Worm (Caenorhabditis elegans): Measurements from ENCODE around the gene nsy-4.
A peak's percentile ranks its signal among the peaks of the same experiment; 100 is the strongest.

nsy-4 gene

DNA sequence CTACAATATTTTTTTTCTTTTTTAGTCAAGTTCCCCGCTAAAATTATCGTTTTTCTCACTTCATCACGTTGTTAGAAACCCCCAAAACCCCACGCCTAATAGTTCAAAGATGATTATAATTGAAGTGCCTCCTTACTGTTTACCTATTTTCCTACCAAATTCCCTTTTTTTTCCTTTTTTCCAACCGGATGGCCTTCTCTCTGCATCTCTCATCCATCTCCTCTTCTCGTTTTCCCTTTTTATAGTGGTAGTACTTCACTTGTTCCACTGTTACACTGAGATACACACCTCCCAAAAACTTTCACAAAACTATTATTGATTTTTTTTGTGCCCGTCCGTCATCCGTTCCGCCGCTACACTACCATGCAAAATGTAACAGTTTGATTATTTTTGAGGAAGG, at the start of gene nsy-4:
nsy-4 (plus strand) TSS at position 274 of the 400 bp plus-strand sequence.
- TF ChIP-seq nhr-25 (tag; optimal IDR thresholded peaks at IDR 0.05), result peak; percentile 11
- no peak for TF ChIP-seq lin-11 (tag; optimal IDR thresholded peaks at IDR 0.05)
- peak; percentile 60 for TF ChIP-seq blmp-1 (tag; optimal IDR thresholded peaks at IDR 0.05; ENCODE audit: insufficient read depth)

DNA sequence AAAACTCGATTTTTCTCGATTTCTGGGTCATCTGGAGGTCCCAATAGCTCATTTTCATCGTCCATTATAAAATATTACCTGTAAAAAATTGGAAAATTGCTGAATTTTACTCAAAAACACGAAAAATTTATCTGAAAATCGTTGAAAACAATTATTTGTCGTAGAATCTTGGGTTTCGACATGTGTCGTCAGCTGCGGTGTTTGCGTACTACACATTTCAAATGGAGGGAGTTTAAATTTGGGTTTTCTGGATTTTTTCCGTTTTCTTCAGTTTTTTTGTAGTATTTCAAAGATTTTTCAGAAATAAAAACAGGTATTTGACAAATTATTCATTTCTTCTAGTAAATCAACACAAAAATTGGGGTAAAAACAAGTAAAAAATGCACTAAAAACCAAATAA, 47.5 kb upstream of the nsy-4 start, which contains the start of gene M70.5:
M70.5 (minus strand) TSS at position 78 of the 400 bp plus-strand sequence.
- TF ChIP-seq gmeb-1 (tag; optimal IDR thresholded peaks at IDR 0.05), result peak; percentile 59

DNA sequence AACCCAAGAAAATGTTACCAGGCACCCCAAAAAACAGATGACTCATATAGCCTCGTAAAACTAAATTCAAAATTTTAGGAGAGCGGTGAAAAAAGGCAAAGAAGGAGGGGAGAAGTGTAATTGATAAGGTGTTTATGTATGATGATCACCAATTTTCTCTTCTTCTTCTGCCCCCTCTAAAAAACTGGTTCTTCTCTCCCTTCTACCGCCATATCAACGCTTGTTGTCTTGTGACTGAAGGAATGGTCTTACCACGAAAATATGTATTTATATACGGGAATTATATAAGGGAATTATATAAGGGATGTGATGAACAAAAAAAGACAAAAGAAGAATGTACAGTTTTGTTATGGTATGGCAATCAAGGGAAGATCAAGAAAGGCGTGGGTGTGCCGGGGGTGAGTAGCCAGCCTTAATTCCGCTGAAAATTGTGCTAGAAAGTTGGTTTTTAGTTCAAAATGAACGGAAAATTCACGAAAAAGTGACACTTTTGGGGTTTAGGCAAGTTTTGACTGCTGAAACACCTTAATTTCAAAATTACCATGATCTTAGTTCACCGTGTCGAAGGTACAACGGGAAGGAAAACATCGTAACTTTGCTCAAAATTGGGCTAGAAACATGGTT, 41.6 kb upstream of the nsy-4 start:
- TF ChIP-seq sma-3 (GFP tag; optimal IDR thresholded peaks at IDR 0.05), result peak; percentile 79
- TF ChIP-seq ama-1 (optimal IDR thresholded peaks at IDR 0.05), result peak; percentile 85
- no peak for TF ChIP-seq nhr-129 (tag; optimal IDR thresholded peaks at IDR 0.05)
- peak in 1 of 2 experiments; percentile 47 for TF ChIP-seq lsy-2 (tag; optimal IDR thresholded peaks at IDR 0.05)
- TF ChIP-seq sma-9 (GFP tag; optimal IDR thresholded peaks at IDR 0.05), result peak; percentile 59
- TF ChIP-seq sma-9 (tag; optimal IDR thresholded peaks at IDR 0.05), result no peak
- peak; percentile 7 for TF ChIP-seq C34F6.9 (tag; optimal IDR thresholded peaks at IDR 0.05)
- peak; percentile 79 for TF ChIP-seq crh-2 (tag; optimal IDR thresholded peaks at IDR 0.05)
- TF ChIP-seq fos-1 (tag; optimal IDR thresholded peaks at IDR 0.05), result peak; percentile 97
- TF ChIP-seq ztf-11 (tag; optimal IDR thresholded peaks at IDR 0.05), result no peak
- TF ChIP-seq gmeb-1 (tag; optimal IDR thresholded peaks at IDR 0.05), result peak; percentile 72
- peak; percentile 56 for TF ChIP-seq nhr-21 (tag; optimal IDR thresholded peaks at IDR 0.05)
- peak; percentile 50 for TF ChIP-seq nhr-25 (tag; optimal IDR thresholded peaks at IDR 0.05)
- TF ChIP-seq nhr-77 (tag; optimal IDR thresholded peaks at IDR 0.05), result no peak
- peak; percentile 44 for TF ChIP-seq lin-13 (GFP tag; optimal IDR thresholded peaks at IDR 0.05)
- TF ChIP-seq ztf-1 (GFP tag; conservative IDR thresholded peaks at IDR 0.05), result no peak

DNA sequence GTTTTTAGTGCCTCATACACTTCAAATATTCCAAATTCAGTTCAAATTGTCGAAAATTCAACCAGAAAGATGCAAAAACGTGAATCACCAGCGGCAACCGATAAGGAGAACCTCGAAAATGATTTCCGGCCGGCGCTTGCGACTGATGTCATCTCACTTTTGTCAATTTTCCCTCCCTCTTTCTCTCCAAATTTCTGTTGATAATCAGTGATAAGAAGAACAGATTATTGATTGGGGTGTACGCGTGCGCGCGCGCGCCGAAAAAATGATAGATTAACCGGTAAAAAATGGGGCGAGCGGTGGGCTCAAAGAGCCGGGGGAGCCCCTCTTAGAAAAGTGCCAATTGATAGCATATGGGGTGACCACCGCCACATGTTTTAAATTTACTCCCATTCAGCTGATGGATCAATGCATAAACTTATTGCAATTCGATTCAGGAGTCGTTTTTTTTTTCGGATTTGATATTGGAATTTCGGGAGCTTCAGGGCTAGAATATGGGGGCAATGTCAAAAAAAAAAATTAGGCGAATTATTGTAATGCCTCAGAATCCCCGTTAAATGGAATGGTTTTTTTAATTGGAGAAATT, 38.5 kb upstream of the nsy-4 start:
- peak; percentile 24 for TF ChIP-seq gmeb-1 (tag; optimal IDR thresholded peaks at IDR 0.05)
- peak; percentile 39 for TF ChIP-seq sma-9 (GFP tag; optimal IDR thresholded peaks at IDR 0.05)
- TF ChIP-seq sma-9 (tag; optimal IDR thresholded peaks at IDR 0.05), result no peak
- TF ChIP-seq nhr-21 (tag; optimal IDR thresholded peaks at IDR 0.05), result no peak
- TF ChIP-seq fos-1 (tag; optimal IDR thresholded peaks at IDR 0.05), result peak; percentile 96
- TF ChIP-seq ceh-16 (tag; optimal IDR thresholded peaks at IDR 0.05), result no peak
- TF ChIP-seq ZK546.5 (tag; optimal IDR thresholded peaks at IDR 0.05), result no peak
- TF ChIP-seq mab-5 (tag; optimal IDR thresholded peaks at IDR 0.05), result no peak
- TF ChIP-seq ceh-82 (tag; optimal IDR thresholded peaks at IDR 0.05), result no peak

DNA sequence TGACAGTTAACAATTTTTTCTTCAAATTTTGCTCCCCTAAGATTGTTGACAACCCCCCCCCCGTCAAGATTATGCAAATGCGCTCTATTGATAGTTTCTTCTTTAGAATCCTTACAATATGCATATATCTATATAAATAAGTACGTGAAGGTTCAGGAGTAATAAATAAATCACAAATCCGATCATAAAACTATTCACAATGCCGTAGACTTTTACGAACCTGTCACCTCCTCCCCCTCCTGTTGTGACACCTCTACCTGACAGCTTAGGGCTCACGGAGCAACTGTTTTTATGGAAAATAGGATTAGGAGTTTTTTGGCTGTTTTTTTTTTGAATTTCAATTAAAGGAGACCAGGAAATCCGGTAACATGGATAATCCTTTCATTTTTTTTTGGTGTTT, 31.0 kb upstream of the nsy-4 start:
- TF ChIP-seq lin-11 (tag; optimal IDR thresholded peaks at IDR 0.05) (no peak), mbf-1 (tag; optimal IDR thresholded peaks at IDR 0.05) (no peak), ZK546.5 (tag; optimal IDR thresholded peaks at IDR 0.05) (no peak), nhr-11 (tag; optimal IDR thresholded peaks at IDR 0.05) (no peak), peb-1 (tag; optimal IDR thresholded peaks at IDR 0.05) (no peak), sma-3 (GFP tag; optimal IDR thresholded peaks at IDR 0.05) (no peak), nhr-129 (tag; optimal IDR thresholded peaks at IDR 0.05) (no peak), lin-39 (tag; optimal IDR thresholded peaks at IDR 0.05) (no peak), nhr-237 (tag; optimal IDR thresholded peaks at IDR 0.05) (no peak), aly-2 (tag; optimal IDR thresholded peaks at IDR 0.05) (no peak), nhr-23 (tag; optimal IDR thresholded peaks at IDR 0.05) (no peak)

DNA sequence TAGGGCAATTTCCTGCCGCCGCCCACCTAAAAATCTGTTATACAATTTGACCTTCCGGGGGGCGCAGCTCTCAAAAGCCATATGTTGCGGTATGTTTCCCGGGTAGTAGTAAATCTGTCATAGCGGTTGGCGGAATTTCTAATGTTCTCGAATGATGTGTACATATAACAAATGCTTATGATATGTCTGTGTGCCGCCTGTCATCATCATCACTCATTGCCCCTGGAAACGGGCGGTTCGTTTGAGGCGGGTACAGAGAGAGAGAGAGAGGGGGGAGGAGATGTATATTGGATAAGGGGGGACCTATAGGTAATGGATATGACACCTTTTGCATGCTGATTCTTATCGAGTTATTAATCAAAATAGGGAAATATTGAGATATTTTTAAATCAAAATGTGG, 26.4 kb upstream of the nsy-4 start:
- TF ChIP-seq ztf-1 (GFP tag; conservative IDR thresholded peaks at IDR 0.05) (no peak), peb-1 (tag; optimal IDR thresholded peaks at IDR 0.05) (no peak), nhr-12 (tag; optimal IDR thresholded peaks at IDR 0.05) (no peak), nhr-10 (tag; optimal IDR thresholded peaks at IDR 0.05) (no peak), R02D3.7 (tag; optimal IDR thresholded peaks at IDR 0.05) (no peak), egl-27 (tag; optimal IDR thresholded peaks at IDR 0.05) (no peak), sma-3 (GFP tag; optimal IDR thresholded peaks at IDR 0.05) (no peak), C34F6.9 (tag; optimal IDR thresholded peaks at IDR 0.05) (no peak), ZK546.5 (tag; optimal IDR thresholded peaks at IDR 0.05) (no peak), zag-1 (tag; optimal IDR thresholded peaks at IDR 0.05) (no peak), unc-62 (GFP tag; optimal IDR thresholded peaks at IDR 0.05) (no peak), dmd-4 (tag; optimal IDR thresholded peaks at IDR 0.05) (no peak), nhr-23 (tag; optimal IDR thresholded peaks at IDR 0.05) (no peak), unc-55 (GFP tag; optimal IDR thresholded peaks at IDR 0.05) (no peak), ztf-11 (tag; optimal IDR thresholded peaks at IDR 0.05) (no peak), crh-2 (tag; optimal IDR thresholded peaks at IDR 0.05) (no peak), nhr-21 (tag; optimal IDR thresholded peaks at IDR 0.05) (no peak), alr-1 (tag; optimal IDR thresholded peaks at IDR 0.05) (no peak), ama-1 (optimal IDR thresholded peaks at IDR 0.05) (no peak)
